Worm (Caenorhabditis elegans): ENCODE data around the gene Y110A2AL.10.

ce11 chrII:2836853-2837252 lies 34.9 kb downstream of the Y110A2AL.10 start, which contains the start of gene K12H6.7:
- TF ChIP-seq nhr-77 (tag; optimal IDR thresholded peaks at IDR 0.05) (no peak), lin-39 (tag; optimal IDR thresholded peaks at IDR 0.05) (no peak), snpc-4 (tag; optimal IDR thresholded peaks at IDR 0.05) (no peak), nfya-1 (tag; optimal IDR thresholded peaks at IDR 0.05; ENCODE audit: insufficient read depth) (no peak), aly-2 (tag; optimal IDR thresholded peaks at IDR 0.05) (no peak), ztf-4 (tag; optimal IDR thresholded peaks at IDR 0.05) (no peak), nhr-25 (tag; optimal IDR thresholded peaks at IDR 0.05) (no peak), elt-2 (tag; optimal IDR thresholded peaks at IDR 0.05) (no peak), nhr-237 (tag; optimal IDR thresholded peaks at IDR 0.05) (no peak), nhr-43 (tag; optimal IDR thresholded peaks at IDR 0.05; ENCODE audit: poor library complexity, severe bottlenecking) (no peak), nhr-11 (tag; optimal IDR thresholded peaks at IDR 0.05) (no peak), nhr-76 (tag; optimal IDR thresholded peaks at IDR 0.05) (no peak)

All from whole organism, L3 larva.